Fruit fly (Drosophila melanogaster): ENCODE results near the gene bocks.

The bocks gene

DNA sequence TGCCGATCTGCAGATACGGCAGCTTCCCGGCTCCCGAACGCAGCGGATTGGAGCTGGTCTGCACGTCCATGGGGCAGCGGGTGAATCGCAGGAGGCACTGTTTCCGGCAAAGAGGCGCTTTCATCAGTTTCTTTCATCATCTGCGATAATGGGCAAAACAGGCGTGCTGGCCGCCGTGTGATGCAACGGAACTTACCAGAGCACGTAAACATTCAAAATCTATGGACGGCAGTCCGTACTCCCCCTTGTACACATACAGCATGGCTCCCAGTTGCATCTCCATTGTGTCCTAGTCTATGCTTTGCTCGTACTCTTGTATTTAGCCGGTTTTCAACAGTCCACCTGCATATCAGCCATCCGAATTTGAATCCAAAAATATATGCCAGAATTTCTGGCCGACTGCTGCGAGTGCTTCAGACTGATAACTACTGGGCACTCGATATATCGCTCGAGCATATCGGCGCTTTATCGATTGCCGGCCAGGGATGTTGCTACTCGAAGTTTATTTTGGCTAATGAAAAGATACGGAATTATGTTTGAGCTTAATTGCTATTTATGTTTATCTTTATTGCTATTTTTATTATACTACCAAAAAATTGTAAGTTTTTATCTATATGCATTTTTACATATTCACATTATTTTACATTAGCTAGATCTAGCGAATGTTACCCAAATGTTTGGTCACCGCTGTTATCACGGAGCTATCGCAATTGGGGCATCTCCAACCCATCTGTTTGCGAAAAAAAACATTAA, 27.4 kb downstream of the bocks start, which contains the start of the genes CG9393 and Vps45 (continued):
- TF ChIP-seq dysf (GFP tag; IDR thresholded peaks at IDR 0.05) (0 out of 3 replicates have a peak, but pooled peaks have one; percentile 16), CG32532 (GFP tag; IDR thresholded peaks at IDR 0.05) (peak; percentile 47), CG4328 (GFP tag; optimal IDR thresholded peaks at IDR 0.05) (peak; percentile 16), CG4404 (GFP tag; IDR thresholded peaks at IDR 0.05) (no peak; the same call in none of the 2 replicates), Blimp-1 (GFP tag; optimal IDR thresholded peaks at IDR 0.05) (no peak), E2f1 (GFP tag; IDR thresholded peaks at IDR 0.05) (peak; percentile 16; the same call in 1 of the 2 replicates), nmo (GFP tag; optimal IDR thresholded peaks at IDR 0.05) (peak; percentile 86), tna (GFP tag; IDR thresholded peaks at IDR 0.05; ENCODE audit: partially characterized antibody) (peak; percentile 87), grn (GFP tag; optimal IDR thresholded peaks at IDR 0.05) (peak; percentile 84), esg (GFP tag; conservative IDR thresholded peaks at IDR 0.05) (peak; percentile 50; the same call in 1 of the 2 replicates), CG6813 (GFP tag; optimal IDR thresholded peaks at IDR 0.05) (no peak), CG7963 (GFP tag; IDR thresholded peaks at IDR 0.05; ENCODE audit: partially characterized antibody) (peak; percentile 87), B-H2 (GFP tag; optimal IDR thresholded peaks at IDR 0.05) (peak; percentile 70), Optix (GFP tag; IDR thresholded peaks at IDR 0.05) (0 out of 3 replicates have a peak, but pooled peaks have one; percentile 7), croc (GFP tag; conservative IDR thresholded peaks at IDR 0.05) (0 out of 3 replicates have a peak, but pooled peaks have one; percentile 23), seq (GFP tag; IDR thresholded peaks at IDR 0.05) (no peak), ranshi (GFP tag; IDR thresholded peaks at IDR 0.05) (peak; percentile 36; the same call in 1 of the 2 replicates), Eip74EF (GFP tag; optimal IDR thresholded peaks at IDR 0.05) (no peak), otp (GFP tag; IDR thresholded peaks at IDR 0.05) (no peak), CoRest (tag; optimal IDR thresholded peaks at IDR 0.05) (peak; percentile 76), gsb (GFP tag; IDR thresholded peaks at IDR 0.05) (no peak), luna (GFP tag; optimal IDR thresholded peaks at IDR 0.05) (peak; percentile 17), CG11085 (GFP tag; IDR thresholded peaks at IDR 0.05) (peak; percentile 49; the same call in 1 of the 2 replicates), CG6765 (GFP tag; optimal IDR thresholded peaks at IDR 0.05) (no peak), caup (GFP tag; optimal IDR thresholded peaks at IDR 0.05; ENCODE audit: severe bottlenecking) (peak; percentile 43), CG7357 (GFP tag; IDR thresholded peaks at IDR 0.05) (no peak), CG1832 (GFP tag; optimal IDR thresholded peaks at IDR 0.05) (no peak), BtbVII (GFP tag; optimal IDR thresholded peaks at IDR 0.05) (no peak), HmgD (GFP tag; optimal IDR thresholded peaks at IDR 0.05) (peak; percentile 44), CG16779 (GFP tag; IDR thresholded peaks at IDR 0.05) (no peak), CG17385 (GFP tag; optimal IDR thresholded peaks at IDR 0.05) (peak; percentile 49), Fer1 (GFP tag; optimal IDR thresholded peaks at IDR 0.05) (peak; percentile 59), CG13123 (GFP tag; optimal IDR thresholded peaks at IDR 0.05) (peak; percentile 52), MBD-R2 (GFP tag; IDR thresholded peaks at IDR 0.05) (peak; percentile 73), btn (GFP tag; optimal IDR thresholded peaks at IDR 0.05) (no peak), CG7271 (tag; optimal IDR thresholded peaks at IDR 0.05) (no peak), CG6689 (GFP tag; IDR thresholded peaks at IDR 0.05) (0 out of 2 replicates have a peak, but pooled peaks have one; percentile 55), hb (GFP tag; IDR thresholded peaks at IDR 0.05; ENCODE audit: partially characterized antibody) (peak; percentile 93), grau (tag; optimal IDR thresholded peaks at IDR 0.05) (peak; percentile 66), Asciz (GFP tag; optimal IDR thresholded peaks at IDR 0.05) (no peak), CG12744 (GFP tag; optimal IDR thresholded peaks at IDR 0.05) (peak; percentile 50), sens-2 (GFP tag; IDR thresholded peaks at IDR 0.05) (no peak), rib (GFP tag; IDR thresholded peaks at IDR 0.05) (peak; percentile 73), sna (GFP tag; IDR thresholded peaks at IDR 0.05; ENCODE audit: partially characterized antibody) (peak; percentile 90), CG30431 (GFP tag; optimal IDR thresholded peaks at IDR 0.05) (no peak), Hr3 (GFP tag; optimal IDR thresholded peaks at IDR 0.05) (peak; percentile 69), CG15479 (GFP tag; optimal IDR thresholded peaks at IDR 0.05) (no peak), CG11723 (GFP tag; optimal IDR thresholded peaks at IDR 0.05) (no peak)

All from whole organism, embryonic.